Worm (Caenorhabditis elegans) whole organism, young adult: ENCODE results near the gene Y56A3A.33.
"Not testable (repeated sequence)": the region's sequence is repeated elsewhere in the genome, so short reads cannot be mapped to it uniquely, and the experiment has no call there.

Experiments used
- B0019.2 ChIP-seq: fragments of 200-800 bp; sonication (Bioruptor generic); conservative IDR thresholded peaks from 2 replicates; pipeline ENCODE4 v1.3.6; 2022; ENCODE audit warnings: missing genetic modification reagents, missing genetic modification characterization, missing compliant biosample characterization
- C06A6.2 ChIP-seq: fragments of 200-800 bp; sonication (Bioruptor generic); conservative IDR thresholded peaks from 2 replicates; pipeline ENCODE4 v1.3.6; 2022; ENCODE audit warnings: missing genetic modification characterization, missing compliant biosample characterization
- C17E4.6 ChIP-seq: fragments of 200-800 bp; sonication (Bioruptor generic); IDR thresholded peaks from 2 replicates; pipeline ENCODE4 v1.3.6; 2022; ENCODE audit warnings: missing genetic modification reagents, missing genetic modification characterization, missing compliant biosample characterization
- Y79H2A.3 ChIP-seq: fragments of 200-800 bp; sonication (Bioruptor generic); conservative IDR thresholded peaks from 2 replicates; pipeline ENCODE4 v1.3.6; 2022; ENCODE audit warnings: missing genetic modification reagents, missing genetic modification characterization, missing compliant biosample characterization
- ama-1 ChIP-seq, 3 experiments: fragments of 150-350 bp in 1 of 3; sonication (generic microtip) in 2 of 3; optimal IDR thresholded peaks; 2 replicates each; lab custom pipeline; 2014 to 2018; ENCODE audit warnings: missing biosample characterization in 2 of 3, missing genetic modification characterization in 2 of 3, missing genetic modification reagents in 2 of 3
- madf-10 ChIP-seq: sonication (generic microtip); optimal IDR thresholded peaks from 2 replicates; lab custom pipeline; 2016; ENCODE audit warnings: mild to moderate bottlenecking, missing genetic modification characterization, missing compliant biosample characterization
- snpc-4 ChIP-seq, 5 experiments: fragments of 150-350 bp in 1 of 5; sonication (generic microtip) in 4 of 5; optimal IDR thresholded peaks; 2 replicates each; lab custom pipeline; 2014 to 2018; ENCODE audit warnings: missing genetic modification characterization in 5 of 5, missing biosample characterization in 3 of 5, antibody characterized with exemption in 2 of 5, mild to moderate bottlenecking in 2 of 5, missing compliant biosample characterization in 2 of 5, missing genotype in 2 of 5, moderate library complexity in 2 of 5, missing genetic modification reagents in 1 of 5
- unc-130 ChIP-seq: sonication (generic microtip); optimal IDR thresholded peaks from 2 replicates; lab custom pipeline; 2016; ENCODE audit warnings: missing genetic modification reagents, missing genetic modification characterization, missing compliant biosample characterization

ce11 chrIII:12001461-12001860, 1.3 kb downstream of the Y56A3A.33 start:
- not testable (repeated sequence) for TF ChIP-seq C17E4.6; Y79H2A.3 (GFP tag; lab: Robert Waterston, UW); C06A6.2 (GFP tag; lab: Robert Waterston, UW); B0019.2 (GFP tag; lab: Robert Waterston, UW); snpc-4 (GFP tag; optimal IDR thresholded peaks at IDR 0.05; lab: Kevin White, UChicago); snpc-4 (tag; optimal IDR thresholded peaks at IDR 0.05; lab: Kevin White, UChicago); unc-130 (GFP tag; lab: Kevin White, UChicago); ama-1 (optimal IDR thresholded peaks at IDR 0.05; lab: Kevin White, UChicago); ama-1 (GFP tag; optimal IDR thresholded peaks at IDR 0.05; lab: Kevin White, UChicago); madf-10
